Fruit fly (Drosophila melanogaster) whole organism, embryonic: ENCODE results near the gene CG15014.

Source experiments
- B-H1 ChIP-seq: fragments of 200-800 bp; sonication (Bioruptor generic); IDR thresholded peaks from 3 replicates; pipeline ENCODE4 v1.3.6; 2022; ENCODE audit warnings: missing biosample characterization, missing genetic modification characterization
- BtbVII ChIP-seq: fragments of 200-800 bp; sonication (Bioruptor generic); optimal IDR thresholded peaks from 3 replicates; lab custom pipeline; 2017; ENCODE audit warnings: missing biosample characterization, mild to moderate bottlenecking, missing genetic modification characterization
- CG10147 ChIP-seq: fragments of 200-800 bp; sonication (Bioruptor generic); optimal IDR thresholded peaks from 2 replicates; lab custom pipeline; 2019; ENCODE audit warnings: missing biosample characterization, mild to moderate bottlenecking, missing genetic modification characterization, moderate library complexity
- CG10366 ChIP-seq: fragments of 200-800 bp; sonication (Bioruptor generic); IDR thresholded peaks from 2 replicates; pipeline ENCODE4 v1.3.6; 2022; ENCODE audit warnings: missing biosample characterization, missing genetic modification characterization
- CG10654 ChIP-seq: fragments of 200-800 bp; sonication (Bioruptor generic); optimal IDR thresholded peaks from 2 replicates; lab custom pipeline; 2016; ENCODE audit warnings: missing biosample characterization, missing genetic modification characterization
- CG10979 ChIP-seq: fragments of 200-800 bp; sonication (Bioruptor generic); optimal IDR thresholded peaks from 2 replicates; lab custom pipeline; 2018; ENCODE audit warnings: missing biosample characterization, mild to moderate bottlenecking, missing genetic modification characterization, moderate library complexity
- CG12219 ChIP-seq: fragments of 200-800 bp; sonication (Bioruptor generic); optimal IDR thresholded peaks from 3 replicates; lab custom pipeline; 2018; ENCODE audit warnings: missing biosample characterization, mild to moderate bottlenecking, missing genetic modification characterization
- CG12236 ChIP-seq: fragments of 200-800 bp; sonication (Bioruptor generic); optimal IDR thresholded peaks from 2 replicates; lab custom pipeline; 2016; ENCODE audit warnings: missing biosample characterization, missing genetic modification characterization
- CG12769 ChIP-seq: fragments of 200-800 bp; sonication (Bioruptor generic); optimal IDR thresholded peaks from 2 replicates; lab custom pipeline; 2019; ENCODE audit warnings: missing biosample characterization, mild to moderate bottlenecking, missing genetic modification characterization, moderate library complexity
- CG14014 ChIP-seq: fragments of 200-800 bp; sonication (Bioruptor generic); IDR thresholded peaks from 2 replicates; pipeline ENCODE4 v1.3.6; 2022; ENCODE audit warnings: missing biosample characterization, missing genetic modification characterization
- CG15514 ChIP-seq: fragments of 200-800 bp; sonication (Bioruptor generic); optimal IDR thresholded peaks from 3 replicates; lab custom pipeline; 2017; ENCODE audit warnings: missing biosample characterization, missing genetic modification characterization, mild to moderate bottlenecking, moderate library complexity, missing genetic modification reagents
- CG1603 ChIP-seq: fragments of 200-800 bp; sonication (Bioruptor generic); optimal IDR thresholded peaks from 2 replicates; lab custom pipeline; 2019; ENCODE audit warnings: missing biosample characterization, mild to moderate bottlenecking, missing genetic modification characterization, moderate library complexity
- CG18262 ChIP-seq: fragments of 200-800 bp; optimal IDR thresholded peaks from 3 replicates; lab custom pipeline; 2019; ENCODE audit warnings: missing biosample characterization, mild to moderate bottlenecking, missing genetic modification characterization, moderate library complexity
- CG2678 ChIP-seq: fragments of 200-800 bp; sonication (Bioruptor generic); optimal IDR thresholded peaks from 3 replicates; lab custom pipeline; 2019; ENCODE audit warnings: missing biosample characterization, mild to moderate bottlenecking, missing genetic modification characterization, moderate library complexity
- CG2712 ChIP-seq: fragments of 200-800 bp; optimal IDR thresholded peaks from 3 replicates; lab custom pipeline; 2019; ENCODE audit warnings: missing biosample characterization, mild to moderate bottlenecking, missing genetic modification characterization, moderate library complexity
- CG3281 ChIP-seq: fragments of 200-800 bp; sonication (Bioruptor generic); optimal IDR thresholded peaks from 3 replicates; lab custom pipeline; 2017; ENCODE audit warnings: missing biosample characterization, mild to moderate bottlenecking, missing genetic modification characterization
- CG34376 ChIP-seq: fragments of 200-800 bp; sonication (Bioruptor generic); optimal IDR thresholded peaks from 2 replicates; lab custom pipeline; 2018; ENCODE audit warnings: missing biosample characterization, mild to moderate bottlenecking, missing genetic modification characterization
- CG4854 ChIP-seq: fragments of 200-800 bp; sonication (Bioruptor generic); optimal IDR thresholded peaks from 2 replicates; lab custom pipeline; 2016; ENCODE audit warnings: missing biosample characterization, missing genetic modification characterization, inconsistent platforms
- CG7357 ChIP-seq: fragments of 200-800 bp; sonication (Bioruptor generic); IDR thresholded peaks from 3 replicates; pipeline ENCODE4 v1.3.6; 2022; ENCODE audit warnings: missing biosample characterization, missing genetic modification characterization
- Camta ChIP-seq: fragments of 200-800 bp; sonication (Bioruptor generic); optimal IDR thresholded peaks from 2 replicates; lab custom pipeline; 2016; ENCODE audit warnings: missing biosample characterization, missing genetic modification characterization
- Dbx ChIP-seq: fragments of 200-800 bp; sonication (Bioruptor generic); IDR thresholded peaks from 3 replicates; pipeline ENCODE4 v1.3.6; 2022; ENCODE audit warnings: missing biosample characterization, missing genetic modification characterization
- Dref ChIP-seq: fragments of 200-800 bp; sonication (Bioruptor generic); IDR thresholded peaks from 2 replicates; pipeline ENCODE4 v1.3.6; 2022; ENCODE audit warnings: missing biosample characterization, missing genetic modification characterization
- Drgx ChIP-seq: fragments of 200-800 bp; sonication (Bioruptor generic); IDR thresholded peaks from 2 replicates; pipeline ENCODE4 v1.3.6; 2022; ENCODE audit warnings: missing biosample characterization, missing genetic modification characterization
- Fer3 ChIP-seq: fragments of 200-800 bp; sonication (Bioruptor generic); optimal IDR thresholded peaks from 2 replicates; lab custom pipeline; 2018; ENCODE audit warnings: missing biosample characterization, mild to moderate bottlenecking, missing genetic modification characterization, moderate library complexity
- Gsc ChIP-seq: fragments of 200-800 bp; sonication (Bioruptor generic); IDR thresholded peaks from 2 replicates; pipeline ENCODE4 v1.3.6; 2022; ENCODE audit warnings: missing biosample characterization, missing genetic modification characterization
- Hmr ChIP-seq: fragments of 200-800 bp; sonication (Bioruptor generic); optimal IDR thresholded peaks from 3 replicates; lab custom pipeline; 2017; ENCODE audit warnings: mild to moderate bottlenecking, missing biosample characterization, missing genetic modification reagents, missing genetic modification characterization
- Nf-YC ChIP-seq: fragments of 200-800 bp; optimal IDR thresholded peaks from 3 replicates; lab custom pipeline; 2019; ENCODE audit warnings: missing biosample characterization, mild to moderate bottlenecking, missing genetic modification characterization, moderate library complexity
- Oli ChIP-seq: fragments of 200-800 bp; sonication (Bioruptor generic); optimal IDR thresholded peaks from 2 replicates; lab custom pipeline; 2018; ENCODE audit warnings: missing biosample characterization, mild to moderate bottlenecking, missing genetic modification characterization, moderate library complexity
- PHDP ChIP-seq: fragments of 200-800 bp; sonication (Bioruptor generic); optimal IDR thresholded peaks from 3 replicates; lab custom pipeline; 2018; ENCODE audit warnings: missing biosample characterization, mild to moderate bottlenecking, missing genetic modification characterization, moderate library complexity
- aop ChIP-seq: fragments of 200-800 bp; sonication (Bioruptor generic); IDR thresholded peaks from 2 replicates; pipeline ENCODE4 v1.3.6; 2022; ENCODE audit warnings: missing biosample characterization, missing genetic modification characterization
- bsh ChIP-seq, 2 experiments: fragments of 200-800 bp; sonication (Bioruptor generic); optimal IDR thresholded peaks; 2 replicates each; lab custom pipeline; 2017 to 2018; ENCODE audit warnings: mild to moderate bottlenecking in 2 of 2, missing biosample characterization in 2 of 2, missing genetic modification characterization in 2 of 2, moderate library complexity in 1 of 2
- chif ChIP-seq, 2 experiments: fragments of 200-800 bp; sonication (Bioruptor generic); optimal IDR thresholded peaks; 3 replicates each; lab custom pipeline; 2016; ENCODE audit warnings: missing biosample characterization in 2 of 2, missing genetic modification characterization in 2 of 2
- chinmo ChIP-seq: fragments of 200-800 bp; sonication (Bioruptor generic); IDR thresholded peaks from 4 replicates; pipeline ENCODE4 v1.3.6; 2022; ENCODE audit warnings: missing biosample characterization, missing genetic modification characterization; ENCODE audit not compliant: partially characterized antibody
- crc ChIP-seq: fragments of 200-800 bp; sonication (Bioruptor generic); optimal IDR thresholded peaks from 2 replicates; lab custom pipeline; 2016; ENCODE audit warnings: missing biosample characterization, missing genetic modification characterization
- hkb ChIP-seq, 2 experiments: fragments of 200-800 bp in 1 of 2; fragments of >200 bp in 1 of 2; sonication (Bioruptor generic) in 1 of 2; IDR thresholded peaks in 1 of 2; optimal IDR thresholded peaks in 1 of 2; 2 replicates each; pipeline versions ENCODE4 v1.3.6 to Lab custom; 2017 to 2022; ENCODE audit warnings: missing biosample characterization in 1 of 2, missing genetic modification characterization in 1 of 2
- ind ChIP-seq: fragments of 200-800 bp; sonication (Bioruptor generic); optimal IDR thresholded peaks from 3 replicates; lab custom pipeline; 2016; ENCODE audit warnings: missing biosample characterization, missing genetic modification characterization
- kay ChIP-seq: fragments of 200-800 bp; sonication (Bioruptor generic); optimal IDR thresholded peaks from 2 replicates; lab custom pipeline; 2016; ENCODE audit warnings: missing biosample characterization, missing genetic modification characterization
- kni ChIP-seq: fragments of 200-800 bp; sonication (Bioruptor generic); optimal IDR thresholded peaks from 3 replicates; lab custom pipeline; 2017; ENCODE audit warnings: mild to moderate bottlenecking, missing biosample characterization, missing genetic modification reagents, missing genetic modification characterization
- knrl ChIP-seq: fragments of 200-800 bp; sonication (Bioruptor generic); IDR thresholded peaks from 3 replicates; pipeline ENCODE4 v1.3.6; 2022; ENCODE audit warnings: missing biosample characterization, missing genetic modification characterization; ENCODE audit not compliant: partially characterized antibody
- lilli ChIP-seq: fragments of 200-800 bp; sonication (Bioruptor generic); optimal IDR thresholded peaks from 3 replicates; lab custom pipeline; 2016; ENCODE audit warnings: missing biosample characterization, missing genetic modification characterization
- nom ChIP-seq: fragments of 200-800 bp; sonication (Bioruptor generic); optimal IDR thresholded peaks from 2 replicates; lab custom pipeline; 2017; ENCODE audit warnings: missing biosample characterization, missing genetic modification characterization, mild to moderate bottlenecking, moderate library complexity, missing genetic modification reagents
- phol ChIP-seq: fragments of 200-800 bp; sonication (Bioruptor generic); optimal IDR thresholded peaks from 3 replicates; lab custom pipeline; 2018; ENCODE audit warnings: missing biosample characterization, mild to moderate bottlenecking, missing genetic modification characterization, moderate library complexity
- salm ChIP-seq: fragments of 200-800 bp; sonication (Bioruptor generic); optimal IDR thresholded peaks from 2 replicates; lab custom pipeline; 2018; ENCODE audit warnings: missing biosample characterization, mild to moderate bottlenecking, missing genetic modification characterization
- sens ChIP-seq: fragments of 200-800 bp; sonication (Bioruptor generic); peaks from one replicate; lab custom pipeline; 2016; ENCODE audit warnings: missing biosample characterization, missing genetic modification characterization
- zen ChIP-seq: fragments of 200-800 bp; sonication (Bioruptor generic); optimal IDR thresholded peaks from 3 replicates; lab custom pipeline; 2018; ENCODE audit warnings: missing biosample characterization, mild to moderate bottlenecking, missing genetic modification characterization, moderate library complexity
- zen2 ChIP-seq: fragments of 200-800 bp; sonication (Bioruptor generic); IDR thresholded peaks from 3 replicates; pipeline ENCODE4 v1.3.6; 2022; ENCODE audit warnings: missing biosample characterization, missing genetic modification characterization; ENCODE audit not compliant: partially characterized antibody

The CG15014 gene

dm6 chr3L:4292120-4292697 lies 29.9 kb downstream of the CG15014 start, which contains the start of the genes CG15012 and Fdx2 (continued):
- TF ChIP-seq CG15514 (GFP tag; lab: Kevin White, UChicago): peak; percentile 86
- TF ChIP-seq chif (GFP tag; optimal IDR thresholded peaks at IDR 0.05; lab: Kevin White, UChicago): peak in 1 of 2 experiments; percentile 21
- peak; percentile 68 for TF ChIP-seq phol (tag; lab: Kevin White, UChicago)
- TF ChIP-seq Nf-YC: peak; percentile 19
- TF ChIP-seq ind (GFP tag; lab: Kevin White, UChicago): peak; percentile 37
- peak; percentile 20 for TF ChIP-seq CG4854 (GFP tag; lab: Kevin White, UChicago)
- TF ChIP-seq kay (GFP tag; lab: Kevin White, UChicago): peak; percentile 28
- TF ChIP-seq Dref (GFP tag; lab: Robert Waterston, UW): peak; percentile 33; the same call in 1 of the 2 replicates
- TF ChIP-seq salm (tag; lab: Kevin White, UChicago): no peak
- TF ChIP-seq CG18262 (tag; lab: Kevin White, UChicago): peak; percentile 40
- no peak for TF ChIP-seq Gsc (GFP tag; lab: Robert Waterston, UW)
- TF ChIP-seq zen (tag; lab: Kevin White, UChicago): peak; percentile 61
- peak; percentile 61; the same call in 2 of the 3 replicates for TF ChIP-seq knrl (GFP tag; lab: Robert Waterston, UW)
- TF ChIP-seq Dbx (GFP tag; lab: Robert Waterston, UW): no peak
- no peak for TF ChIP-seq B-H1 (GFP tag; lab: Robert Waterston, UW)
- TF ChIP-seq Camta (GFP tag; lab: Kevin White, UChicago): peak; percentile 7

- TF ChIP-seq kni (GFP tag; lab: Kevin White, UChicago): peak; percentile 11
- peak; percentile 0 for TF ChIP-seq Nf-YC
- 0 out of 2 replicates have a peak, but pooled peaks have one; percentile 16 for TF ChIP-seq CG14014
- TF ChIP-seq CG12236: no peak
- TF ChIP-seq nom (GFP tag; lab: Kevin White, UChicago): peak; percentile 59
- TF ChIP-seq Drgx (GFP tag; lab: Robert Waterston, UW): 0 out of 2 replicates have a peak, but pooled peaks have one; percentile 15
- TF ChIP-seq CG2678 (tag; lab: Kevin White, UChicago): peak; percentile 51
- peak; percentile 21 for TF ChIP-seq sens (GFP tag; lab: Kevin White, UChicago)
- TF ChIP-seq BtbVII (GFP tag; lab: Kevin White, UChicago): peak; percentile 21
- peak; percentile 42 for TF ChIP-seq CG3281 (GFP tag; lab: Kevin White, UChicago)
- TF ChIP-seq Fer3 (tag; lab: Kevin White, UChicago): peak; percentile 25
- TF ChIP-seq CG7357: no peak
- peak; percentile 12 for TF ChIP-seq CG12769 (tag; lab: Kevin White, UChicago)
- TF ChIP-seq crc: no peak
- no peak for TF ChIP-seq hkb (optimal IDR thresholded peaks at IDR 0.05; lab: Kevin White, UChicago)
- TF ChIP-seq hkb (GFP tag; IDR thresholded peaks at IDR 0.05; lab: Robert Waterston, UW): peak; percentile 61
- peak; percentile 3 for TF ChIP-seq CG10147 (GFP tag; lab: Kevin White, UChicago)
- TF ChIP-seq zen2 (GFP tag; lab: Robert Waterston, UW): no peak
- TF ChIP-seq CG2712: peak; percentile 38
- peak; percentile 25 for TF ChIP-seq Oli
- peak; percentile 37 for TF ChIP-seq Hmr (GFP tag; lab: Kevin White, UChicago)
- 0 out of 2 replicates have a peak, but pooled peaks have one; percentile 10 for TF ChIP-seq CG10366
- peak; percentile 21 for TF ChIP-seq CG10979 (tag; lab: Kevin White, UChicago)
- no peak for TF ChIP-seq CG10654
- TF ChIP-seq chinmo (GFP tag; lab: Robert Waterston, UW): 0 out of 4 replicates have a peak, but pooled peaks have one; percentile 47
- no peak for TF ChIP-seq aop (GFP tag; lab: Robert Waterston, UW)
- TF ChIP-seq PHDP: peak; percentile 48
- TF ChIP-seq bsh (GFP tag; optimal IDR thresholded peaks at IDR 0.05; lab: Kevin White, UChicago): peak; percentile 35 to 58
- TF ChIP-seq CG34376 (GFP tag; lab: Kevin White, UChicago): peak; percentile 79
- peak; percentile 39 for TF ChIP-seq lilli
- TF ChIP-seq CG1603 (tag; lab: Kevin White, UChicago): peak; percentile 23
- peak; percentile 34 for TF ChIP-seq CG12219 (GFP tag; lab: Kevin White, UChicago)
Measured at dm6 chr3L:4288591-4289056, 33.4 kb downstream of the CG15014 start, which contains the start of gene Hexo1. Hexo1 (plus strand) TSS chr3L:4288641.
